Fruit fly (Drosophila melanogaster) whole organism, adult: ENCODE results near the gene simj.

ENCODE experiments used
- CG11617 ChIP-seq: fragments of 200-800 bp; sonication (Bioruptor generic); optimal IDR thresholded peaks from 2 replicates; lab custom pipeline; 2017; ENCODE audit warnings: mild to moderate bottlenecking, missing biosample characterization, missing genetic modification reagents, missing genetic modification characterization
- CG12768 ChIP-seq: fragments of 200-800 bp; sonication (Bioruptor generic); optimal IDR thresholded peaks from 2 replicates; lab custom pipeline; 2017; ENCODE audit warnings: missing biosample characterization, missing genetic modification characterization, mild to moderate bottlenecking, moderate library complexity, missing genetic modification reagents
- CG14711 ChIP-seq: fragments of 200-800 bp; sonication (Bioruptor generic); optimal IDR thresholded peaks from 2 replicates; lab custom pipeline; 2018; ENCODE audit warnings: missing biosample characterization, mild to moderate bottlenecking, missing genetic modification characterization, moderate library complexity
- CG1620 ChIP-seq: fragments of 200-800 bp; sonication (Bioruptor generic); optimal IDR thresholded peaks from 2 replicates; lab custom pipeline; 2016; ENCODE audit warnings: missing biosample characterization, missing genetic modification characterization
- CG33017 ChIP-seq: fragments of 200-800 bp; sonication (Bioruptor generic); optimal IDR thresholded peaks from 2 replicates; lab custom pipeline; 2018; ENCODE audit warnings: missing biosample characterization, mild to moderate bottlenecking, missing genetic modification characterization, moderate library complexity
- CG5204 ChIP-seq: fragments of 200-800 bp; sonication (Bioruptor generic); optimal IDR thresholded peaks from 2 replicates; lab custom pipeline; 2016; ENCODE audit warnings: missing biosample characterization, missing genetic modification characterization
- CG7045 ChIP-seq: fragments of 200-800 bp; sonication (Bioruptor generic); optimal IDR thresholded peaks from 2 replicates; lab custom pipeline; 2017; ENCODE audit warnings: missing biosample characterization, mild to moderate bottlenecking, missing genetic modification characterization
- CG7101 ChIP-seq: fragments of 200-800 bp; sonication (Bioruptor generic); optimal IDR thresholded peaks from 2 replicates; lab custom pipeline; 2018; ENCODE audit warnings: missing biosample characterization, mild to moderate bottlenecking, missing genetic modification characterization, moderate library complexity
- Clk ChIP-seq: fragments of 200-800 bp; sonication (Bioruptor generic); optimal IDR thresholded peaks from 2 replicates; lab custom pipeline; 2017; ENCODE audit warnings: missing biosample characterization, missing genetic modification characterization
- Crg-1 ChIP-seq: fragments of 200-800 bp; sonication (Bioruptor generic); optimal IDR thresholded peaks from 2 replicates; lab custom pipeline; 2016; ENCODE audit warnings: missing biosample characterization, missing genetic modification characterization
- Hr96 ChIP-seq: fragments of 200-800 bp; sonication (Bioruptor generic); optimal IDR thresholded peaks from 2 replicates; lab custom pipeline; 2016; ENCODE audit warnings: missing biosample characterization, missing genetic modification characterization
- Mnt ChIP-seq: fragments of 200-800 bp; sonication (Bioruptor generic); optimal IDR thresholded peaks from 2 replicates; lab custom pipeline; 2016; ENCODE audit warnings: missing biosample characterization, mild to moderate bottlenecking, missing genetic modification characterization
- bab1 ChIP-seq: fragments of 200-800 bp; sonication (Bioruptor generic); optimal IDR thresholded peaks from 3 replicates; lab custom pipeline; 2019; ENCODE audit warnings: missing biosample characterization, mild to moderate bottlenecking, missing genetic modification characterization, moderate library complexity
- cic ChIP-seq: fragments of 200-800 bp; sonication (Bioruptor generic); optimal IDR thresholded peaks from 2 replicates; lab custom pipeline; 2017; ENCODE audit warnings: missing biosample characterization, mild to moderate bottlenecking, missing genetic modification characterization, moderate library complexity
- cnc ChIP-seq, 2 experiments: fragments of >200 bp; optimal IDR thresholded peaks; 2 replicates each; lab custom pipeline; 2017
- kay ChIP-seq: fragments of 200-800 bp; sonication (Bioruptor generic); peaks from one replicate; lab custom pipeline; 2016; ENCODE audit warnings: missing biosample characterization, missing genetic modification characterization, borderline replicate concordance
- ovo ChIP-seq: fragments of 200-800 bp; sonication (Bioruptor generic); optimal IDR thresholded peaks from 2 replicates; lab custom pipeline; 2016; ENCODE audit warnings: missing biosample characterization, missing genetic modification characterization
- pad ChIP-seq: fragments of 200-800 bp; sonication (Bioruptor generic); optimal IDR thresholded peaks from 3 replicates; lab custom pipeline; 2017; ENCODE audit warnings: missing biosample characterization, missing genetic modification characterization, mild to moderate bottlenecking, moderate library complexity, missing genetic modification reagents
- tj ChIP-seq: fragments of 200-800 bp; sonication (Bioruptor generic); optimal IDR thresholded peaks from 3 replicates; lab custom pipeline; 2017; ENCODE audit warnings: missing biosample characterization, mild to moderate bottlenecking, missing genetic modification characterization, moderate library complexity
- toe ChIP-seq: fragments of 200-800 bp; sonication (Bioruptor generic); optimal IDR thresholded peaks from 2 replicates; lab custom pipeline; 2016; ENCODE audit warnings: missing biosample characterization, missing genetic modification characterization

The simj gene

DNA sequence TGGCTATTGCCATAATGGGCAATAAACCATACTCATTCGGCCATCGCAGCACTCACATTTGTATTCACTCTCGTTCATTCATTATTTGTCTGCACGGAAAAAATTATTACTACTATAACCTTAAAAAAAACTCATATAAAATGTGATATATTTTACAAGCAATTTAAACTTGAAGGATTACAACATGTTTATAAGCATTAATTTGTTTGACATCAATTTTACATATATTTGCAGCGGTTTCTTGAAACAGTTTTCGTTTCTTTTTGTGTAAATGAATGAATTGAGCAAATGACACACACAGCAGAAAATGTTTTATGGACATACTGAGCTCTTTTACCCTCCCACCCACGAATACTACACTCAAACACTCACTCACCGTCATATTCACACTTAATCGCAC, 69.0 kb downstream of the simj start:
- TF ChIP-seq CG33017 (tag; lab: Kevin White, UChicago): no peak
- no peak for TF ChIP-seq CG5204
- no peak for TF ChIP-seq CG12768 (GFP tag; lab: Kevin White, UChicago)
- TF ChIP-seq CG7045 (GFP tag; lab: Kevin White, UChicago): no peak
- TF ChIP-seq Mnt (GFP tag; lab: Kevin White, UChicago): no peak
- TF ChIP-seq bab1 (GFP tag; lab: Kevin White, UChicago): no peak
- TF ChIP-seq Crg-1 (GFP tag; lab: Kevin White, UChicago): no peak
- no peak for TF ChIP-seq tj
- TF ChIP-seq CG7101 (tag; lab: Kevin White, UChicago): no peak
- no peak for TF ChIP-seq cic (GFP tag; lab: Kevin White, UChicago)
- TF ChIP-seq Clk (GFP tag; lab: Kevin White, UChicago): no peak
- no peak for TF ChIP-seq pad (GFP tag; lab: Kevin White, UChicago)
- no peak for TF ChIP-seq ovo (GFP tag; lab: Kevin White, UChicago)
- no peak for TF ChIP-seq toe
- TF ChIP-seq kay (GFP tag; lab: Kevin White, UChicago): no peak
- no peak for TF ChIP-seq CG11617
- no peak for TF ChIP-seq Hr96 (GFP tag; lab: Kevin White, UChicago)
- TF ChIP-seq cnc (optimal IDR thresholded peaks at IDR 0.05; lab: Kevin White, UChicago): no peak
- no peak for TF ChIP-seq CG14711 (tag; lab: Kevin White, UChicago)
- no peak for TF ChIP-seq CG1620 (GFP tag; lab: Kevin White, UChicago)

- TF ChIP-seq CG7045 (GFP tag; lab: Kevin White, UChicago): no peak
- no peak for TF ChIP-seq pad (GFP tag; lab: Kevin White, UChicago)
- TF ChIP-seq toe: no peak
- TF ChIP-seq CG7101 (tag; lab: Kevin White, UChicago): no peak
- TF ChIP-seq kay (GFP tag; lab: Kevin White, UChicago): no peak
- TF ChIP-seq CG11617: no peak
- TF ChIP-seq CG1620 (GFP tag; lab: Kevin White, UChicago): no peak
- TF ChIP-seq CG5204: no peak
- TF ChIP-seq cic (GFP tag; lab: Kevin White, UChicago): no peak
- TF ChIP-seq tj: no peak
- TF ChIP-seq Mnt (GFP tag; lab: Kevin White, UChicago): no peak
- no peak for TF ChIP-seq CG12768 (GFP tag; lab: Kevin White, UChicago)
- no peak for TF ChIP-seq CG33017 (tag; lab: Kevin White, UChicago)
Observed at dm6 chr3L:10734561-10734960, 70.0 kb downstream of the simj start.

DNA sequence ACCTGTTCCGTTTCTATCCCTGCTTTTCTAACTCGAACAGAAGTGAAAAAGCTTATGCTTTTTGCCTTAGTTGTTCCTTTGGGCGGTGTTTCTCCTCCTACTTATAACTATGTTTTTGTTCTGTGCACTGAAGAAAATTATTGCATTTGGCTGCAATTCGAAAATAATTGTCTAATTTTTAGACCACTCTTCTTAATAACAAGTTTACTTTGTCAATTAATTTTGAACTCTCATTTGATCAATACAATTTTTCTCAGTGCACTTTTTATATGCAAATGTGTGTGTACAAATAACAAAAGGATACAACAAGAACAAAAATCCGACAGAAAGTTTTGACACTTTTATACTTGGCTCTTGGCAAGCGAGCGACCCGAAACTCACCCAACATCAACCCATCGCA, 70.6 kb downstream of the simj start:
- TF ChIP-seq ovo (GFP tag; lab: Kevin White, UChicago) (no peak), CG5204 (no peak), CG14711 (tag; lab: Kevin White, UChicago) (no peak), CG33017 (tag; lab: Kevin White, UChicago) (no peak), CG7045 (GFP tag; lab: Kevin White, UChicago) (no peak), Crg-1 (GFP tag; lab: Kevin White, UChicago) (no peak), bab1 (GFP tag; lab: Kevin White, UChicago) (no peak)

- TF ChIP-seq cnc (optimal IDR thresholded peaks at IDR 0.05; lab: Kevin White, UChicago) (no peak), CG33017 (tag; lab: Kevin White, UChicago) (no peak), kay (GFP tag; lab: Kevin White, UChicago) (no peak), CG11617 (no peak), Mnt (GFP tag; lab: Kevin White, UChicago) (no peak)
Observed at dm6 chr3L:10736483-10737122, 72.1 kb downstream of the simj start.

DNA sequence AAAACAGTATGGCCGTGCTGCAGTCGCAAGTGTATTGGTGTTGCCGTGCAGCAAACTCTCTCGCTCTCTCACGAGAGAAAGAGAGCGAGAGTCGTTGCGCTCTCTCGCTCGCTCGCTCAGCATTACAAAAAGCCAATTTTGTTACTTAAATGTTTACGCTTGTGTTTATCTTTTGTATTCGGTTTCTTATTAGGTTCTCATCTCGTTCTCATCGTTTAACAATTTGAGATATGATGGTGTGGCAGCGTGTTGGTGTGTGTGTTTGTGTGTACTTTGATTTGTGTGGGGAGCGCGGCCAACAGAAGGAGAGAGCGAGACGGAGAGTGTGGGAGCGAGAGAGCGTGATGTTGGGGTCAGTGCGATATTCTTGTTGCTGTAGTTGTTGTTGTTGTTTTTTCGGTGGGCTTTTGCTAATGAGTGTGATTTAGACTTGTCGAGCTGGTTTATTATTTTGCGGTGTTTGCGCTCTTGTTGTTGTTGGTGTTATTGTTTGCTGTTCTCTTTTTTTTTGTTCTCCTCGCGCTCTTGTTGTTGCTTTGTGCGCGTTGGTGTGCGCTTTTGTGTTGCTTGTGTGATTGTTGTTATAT, 72.7 kb downstream of the simj start:
- TF ChIP-seq Crg-1 (GFP tag; lab: Kevin White, UChicago) (no peak), CG11617 (peak; percentile 31), cnc (optimal IDR thresholded peaks at IDR 0.05; lab: Kevin White, UChicago) (no peak), Mnt (GFP tag; lab: Kevin White, UChicago) (no peak), Clk (GFP tag; lab: Kevin White, UChicago) (no peak), bab1 (GFP tag; lab: Kevin White, UChicago) (no peak), tj (peak; percentile 89), CG5204 (no peak), cic (GFP tag; lab: Kevin White, UChicago) (peak; percentile 80), CG1620 (GFP tag; lab: Kevin White, UChicago) (no peak), ovo (GFP tag; lab: Kevin White, UChicago) (peak; percentile 75), CG14711 (tag; lab: Kevin White, UChicago) (no peak), CG7045 (GFP tag; lab: Kevin White, UChicago) (peak; percentile 62), toe (peak; percentile 28), CG12768 (GFP tag; lab: Kevin White, UChicago) (peak; percentile 77), CG7101 (tag; lab: Kevin White, UChicago) (peak; percentile 44), CG33017 (tag; lab: Kevin White, UChicago) (peak; percentile 55), pad (GFP tag; lab: Kevin White, UChicago) (peak; percentile 63), Hr96 (GFP tag; lab: Kevin White, UChicago) (no peak), kay (GFP tag; lab: Kevin White, UChicago) (no peak)
